Worm (Caenorhabditis elegans) whole organism, late embryonic: ENCODE results near the gene mesp-1.

ENCODE experiments used
- C08G9.2 ChIP-seq: sonication (generic microtip); optimal IDR thresholded peaks from 2 replicates; lab custom pipeline; 2016; ENCODE audit warnings: mild to moderate bottlenecking, missing genetic modification characterization, moderate library complexity, missing compliant biosample characterization
- K02D7.2 ChIP-seq: sonication (generic microtip); optimal IDR thresholded peaks from 2 replicates; lab custom pipeline; 2017; ENCODE audit warnings: mild to moderate bottlenecking, missing genetic modification characterization, missing compliant biosample characterization
- Y22D7AL.16 ChIP-seq: sonication (generic microtip); optimal IDR thresholded peaks from 2 replicates; lab custom pipeline; 2016; ENCODE audit warnings: missing genetic modification characterization, missing compliant biosample characterization
- ceh-14 ChIP-seq: sonication (generic microtip); optimal IDR thresholded peaks from 2 replicates; lab custom pipeline; 2016; ENCODE audit warnings: missing genotype, missing genetic modification characterization, missing compliant biosample characterization
- ceh-18 ChIP-seq: sonication (generic microtip); optimal IDR thresholded peaks from 2 replicates; lab custom pipeline; 2016; ENCODE audit warnings: missing genetic modification characterization, missing compliant biosample characterization
- ceh-19 ChIP-seq: fragments of 200-800 bp; sonication (Bioruptor generic); optimal IDR thresholded peaks from 2 replicates; lab custom pipeline; 2018; ENCODE audit warnings: mild to moderate bottlenecking, missing genetic modification characterization, missing compliant biosample characterization
- ceh-2 ChIP-seq: sonication (generic microtip); optimal IDR thresholded peaks from 2 replicates; lab custom pipeline; 2016; ENCODE audit warnings: missing genotype, missing genetic modification characterization, missing compliant biosample characterization
- ceh-22 ChIP-seq: sonication (generic microtip); optimal IDR thresholded peaks from 2 replicates; lab custom pipeline; 2017; ENCODE audit warnings: missing biosample characterization, missing genetic modification characterization
- ceh-24 ChIP-seq: sonication (generic microtip); optimal IDR thresholded peaks from 2 replicates; lab custom pipeline; 2016; ENCODE audit warnings: mild to moderate bottlenecking, missing genetic modification characterization, missing compliant biosample characterization
- ceh-30 ChIP-seq: fragments of 150-350 bp; optimal IDR thresholded peaks from 2 replicates; lab custom pipeline; 2014; ENCODE audit warnings: missing biosample characterization, missing genetic modification characterization
- ceh-31 ChIP-seq: sonication (generic microtip); optimal IDR thresholded peaks from 2 replicates; lab custom pipeline; 2016; ENCODE audit warnings: missing genetic modification characterization, missing compliant biosample characterization
- ceh-9 ChIP-seq: sonication (generic microtip); optimal IDR thresholded peaks from 2 replicates; lab custom pipeline; 2016; ENCODE audit warnings: mild to moderate bottlenecking, missing genetic modification characterization, inconsistent platforms, missing compliant biosample characterization
- che-1 ChIP-seq: sonication (generic microtip); optimal IDR thresholded peaks from 2 replicates; lab custom pipeline; 2016; ENCODE audit warnings: mild to moderate bottlenecking, missing genetic modification characterization, missing compliant biosample characterization
- dmd-4 ChIP-seq: sonication (generic microtip); optimal IDR thresholded peaks from 2 replicates; lab custom pipeline; 2016; ENCODE audit warnings: borderline replicate concordance, missing genetic modification characterization, missing compliant biosample characterization
- dve-1 ChIP-seq: sonication (generic microtip); optimal IDR thresholded peaks from 2 replicates; lab custom pipeline; 2017; ENCODE audit warnings: antibody characterized with exemption, mild to moderate bottlenecking, missing genetic modification characterization, missing compliant biosample characterization
- elt-2 ChIP-seq: sonication (generic microtip); optimal IDR thresholded peaks from 2 replicates; lab custom pipeline; 2016; ENCODE audit warnings: missing genetic modification reagents, missing genetic modification characterization, missing compliant biosample characterization
- elt-4 ChIP-seq: sonication (generic microtip); optimal IDR thresholded peaks from 2 replicates; lab custom pipeline; 2016; ENCODE audit warnings: missing genetic modification characterization, missing compliant biosample characterization
- ets-4 ChIP-seq: sonication (generic microtip); optimal IDR thresholded peaks from 2 replicates; lab custom pipeline; 2016; ENCODE audit warnings: missing genetic modification characterization, missing compliant biosample characterization
- fax-1 ChIP-seq: sonication (generic microtip); optimal IDR thresholded peaks from 2 replicates; lab custom pipeline; 2016; ENCODE audit warnings: missing genotype, missing genetic modification characterization, missing compliant biosample characterization
- fkh-10 ChIP-seq: fragments of 150-350 bp; optimal IDR thresholded peaks from 2 replicates; lab custom pipeline; 2014; ENCODE audit warnings: missing biosample characterization, missing genetic modification reagents, missing genetic modification characterization
- hlh-13 ChIP-seq: fragments of 200-800 bp; sonication (Bioruptor generic); optimal IDR thresholded peaks from 2 replicates; lab custom pipeline; 2018; ENCODE audit warnings: mild to moderate bottlenecking, missing genetic modification characterization, missing compliant biosample characterization
- lim-6 ChIP-seq: sonication (generic microtip); optimal IDR thresholded peaks from 2 replicates; lab custom pipeline; 2016; ENCODE audit warnings: missing genetic modification characterization, missing compliant biosample characterization
- lin-11 ChIP-seq: fragments of 200-800 bp; sonication (Bioruptor generic); optimal IDR thresholded peaks from 2 replicates; lab custom pipeline; 2018; ENCODE audit warnings: mild to moderate bottlenecking, missing genetic modification characterization, missing compliant biosample characterization
- madf-2 ChIP-seq: sonication (generic microtip); optimal IDR thresholded peaks from 2 replicates; lab custom pipeline; 2017; ENCODE audit warnings: missing genetic modification characterization, missing compliant biosample characterization
- nfya-1 ChIP-seq: sonication (generic microtip); optimal IDR thresholded peaks from 2 replicates; lab custom pipeline; 2017; ENCODE audit warnings: missing genetic modification characterization, mild to moderate bottlenecking, missing compliant biosample characterization, antibody characterized with exemption, moderate library complexity
- nhr-232 ChIP-seq: sonication (generic microtip); optimal IDR thresholded peaks from 2 replicates; lab custom pipeline; 2016; ENCODE audit warnings: missing genetic modification characterization, missing compliant biosample characterization
- npax-4 ChIP-seq: sonication (generic microtip); optimal IDR thresholded peaks from 2 replicates; lab custom pipeline; 2016; ENCODE audit warnings: missing genetic modification characterization, missing compliant biosample characterization
- pat-9 ChIP-seq: fragments of 200-800 bp; sonication (Bioruptor generic); optimal IDR thresholded peaks from 2 replicates; lab custom pipeline; 2018; ENCODE audit warnings: mild to moderate bottlenecking, missing genetic modification characterization, moderate library complexity, missing compliant biosample characterization
- pax-1 ChIP-seq: fragments of 150-350 bp; optimal IDR thresholded peaks from 2 replicates; lab custom pipeline; 2014; ENCODE audit warnings: missing biosample characterization, missing genetic modification characterization
- pha-2 ChIP-seq: sonication (generic microtip); optimal IDR thresholded peaks from 2 replicates; lab custom pipeline; 2017; ENCODE audit warnings: mild to moderate bottlenecking, missing genetic modification characterization, missing compliant biosample characterization
- pros-1 ChIP-seq: fragments of 150-350 bp; optimal IDR thresholded peaks from 2 replicates; lab custom pipeline; 2014; ENCODE audit warnings: missing biosample characterization, missing genetic modification reagents, missing genetic modification characterization
- ref-2 ChIP-seq: sonication (generic microtip); optimal IDR thresholded peaks from 2 replicates; lab custom pipeline; 2016; ENCODE audit warnings: missing genetic modification characterization, missing compliant biosample characterization
- rnt-1 ChIP-seq: sonication (generic microtip); optimal IDR thresholded peaks from 2 replicates; lab custom pipeline; 2016; ENCODE audit warnings: missing genetic modification characterization, missing compliant biosample characterization
- sox-2 ChIP-seq: fragments of 200-800 bp; sonication (Bioruptor generic); IDR thresholded peaks from 2 replicates; pipeline ENCODE4 v1.3.6; 2022; ENCODE audit warnings: missing genetic modification reagents, missing genetic modification characterization, missing compliant biosample characterization
- unc-3 ChIP-seq, 2 experiments: fragments of 200-800 bp in 1 of 2; sonication (Bioruptor generic) in 1 of 2; sonication (generic microtip) in 1 of 2; conservative IDR thresholded peaks in 1 of 2; optimal IDR thresholded peaks in 1 of 2; 2 replicates each; pipeline versions ENCODE4 v1.3.6 to Lab custom; 2016 to 2022; ENCODE audit warnings: missing compliant biosample characterization in 2 of 2, missing genetic modification characterization in 2 of 2, missing genetic modification reagents in 1 of 2
- unc-86 ChIP-seq: sonication (generic microtip); optimal IDR thresholded peaks from 2 replicates; lab custom pipeline; 2016; ENCODE audit warnings: missing genetic modification characterization, missing compliant biosample characterization
- ztf-16 ChIP-seq: sonication (generic microtip); optimal IDR thresholded peaks from 2 replicates; lab custom pipeline; 2017; ENCODE audit warnings: missing genetic modification characterization, missing compliant biosample characterization

Gene mesp-1

ce11 chrIV:8475030-8475679, 24.0 kb upstream of the mesp-1 start:
- TF ChIP-seq ceh-14 (tag; lab: Kevin White, UChicago) (no peak), unc-86 (tag; lab: Kevin White, UChicago) (no peak), ceh-31 (tag; lab: Kevin White, UChicago) (no peak), rnt-1 (tag; lab: Kevin White, UChicago) (no peak), nfya-1 (tag; lab: Kevin White, UChicago) (no peak)

ce11 chrIV:8476166-8476565, 22.9 kb upstream of the mesp-1 start:
- TF ChIP-seq ceh-24 (tag; lab: Kevin White, UChicago), result no peak
- TF ChIP-seq dmd-4, result no peak
- TF ChIP-seq ceh-22, result no peak
- no peak for TF ChIP-seq pha-2
- no peak for TF ChIP-seq pros-1
- TF ChIP-seq sox-2, result no peak
- TF ChIP-seq nhr-232, result no peak
- TF ChIP-seq, all 69 proteins: peak for 0

DNA sequence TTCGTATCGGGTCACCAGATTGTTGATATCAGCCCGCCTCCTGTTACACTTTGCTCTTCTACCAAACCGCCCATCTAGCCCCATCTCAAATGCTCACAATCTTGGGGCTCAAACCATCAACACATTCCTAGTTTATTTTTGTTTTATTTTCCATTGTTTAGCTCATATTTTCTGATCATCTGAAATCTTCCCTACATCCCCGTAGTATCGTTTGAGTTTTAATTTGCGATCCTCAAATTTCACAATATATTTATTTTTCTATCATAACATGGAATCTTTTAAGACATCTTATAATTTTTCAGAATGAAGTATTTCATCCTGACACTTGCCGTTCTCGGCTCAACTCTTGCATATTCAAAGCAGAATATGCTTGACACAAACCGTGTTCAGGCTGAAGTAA, 22.2 kb upstream of the mesp-1 start, which contains the start of gene spp-10:
TSS of gene spp-10 (plus strand) at position 301 of the 400 bp plus-strand sequence.
- TF ChIP-seq pax-1 (tag; lab: Kevin White, UChicago) (no peak), ceh-31 (tag; lab: Kevin White, UChicago) (no peak), ceh-2 (tag; lab: Kevin White, UChicago) (no peak), lim-6 (tag; lab: Kevin White, UChicago) (no peak), fax-1 (tag; lab: Kevin White, UChicago) (no peak), che-1 (tag; lab: Kevin White, UChicago) (no peak), ref-2 (no peak), ceh-9 (tag; lab: Kevin White, UChicago) (no peak), C08G9.2 (tag; lab: Kevin White, UChicago) (no peak), npax-4 (tag; lab: Kevin White, UChicago) (no peak), hlh-13 (GFP tag; lab: Kevin White, UChicago) (no peak), madf-2 (tag; lab: Kevin White, UChicago) (no peak), dve-1 (no peak)

ce11 chrIV:8478516-8478915, 20.6 kb upstream of the mesp-1 start:
- TF ChIP-seq ceh-31 (tag; lab: Kevin White, UChicago) (no peak), fkh-10 (GFP tag; lab: Kevin White, UChicago) (no peak), ets-4 (tag; lab: Kevin White, UChicago) (no peak), Y22D7AL.16 (tag; lab: Kevin White, UChicago) (no peak), elt-4 (tag; lab: Kevin White, UChicago) (no peak), hlh-13 (GFP tag; lab: Kevin White, UChicago) (no peak), rnt-1 (tag; lab: Kevin White, UChicago) (no peak), ceh-14 (tag; lab: Kevin White, UChicago) (no peak), ztf-16 (tag; lab: Kevin White, UChicago) (no peak), ceh-18 (tag; lab: Kevin White, UChicago) (no peak), unc-86 (tag; lab: Kevin White, UChicago) (no peak), pha-2 (no peak), C08G9.2 (tag; lab: Kevin White, UChicago) (no peak), ceh-19 (no peak), pax-1 (tag; lab: Kevin White, UChicago) (no peak), ceh-30 (no peak)

ce11 chrIV:8479346-8479745, 19.8 kb upstream of the mesp-1 start, which contains the start of gene hlh-12:
TSS of gene hlh-12 (minus strand) at chrIV:8479446.
- TF ChIP-seq K02D7.2 (tag; lab: Kevin White, UChicago) (no peak), pat-9 (no peak), lin-11 (no peak), Y22D7AL.16 (tag; lab: Kevin White, UChicago) (no peak), unc-3 (GFP tag; conservative IDR thresholded peaks at IDR 0.05; lab: Robert Waterston, UW) (no peak), unc-3 (tag; optimal IDR thresholded peaks at IDR 0.05; lab: Kevin White, UChicago) (no peak), sox-2 (no peak), ceh-31 (tag; lab: Kevin White, UChicago) (no peak), ref-2 (no peak), nfya-1 (tag; lab: Kevin White, UChicago) (no peak), elt-2 (tag; lab: Kevin White, UChicago) (no peak), ceh-9 (tag; lab: Kevin White, UChicago) (no peak)
- TF ChIP-seq, all 69 proteins: peak for 0
